Worm (Caenorhabditis elegans) whole organism, L4 larva: Measurements from ENCODE around the gene F57C7.4.

ENCODE experiments used
- F10B5.3 ChIP-seq: sonication (generic microtip); optimal IDR thresholded peaks from 2 replicates; lab custom pipeline; 2016; ENCODE audit warnings: mild to moderate bottlenecking, missing genetic modification characterization, missing compliant biosample characterization
- F26F4.8 ChIP-seq: fragments of 200-800 bp; sonication (Bioruptor generic); conservative IDR thresholded peaks from 2 replicates; pipeline ENCODE4 v1.3.6; 2022; ENCODE audit warnings: missing genetic modification characterization, missing compliant biosample characterization
- F44E2.7 ChIP-seq: fragments of 200-800 bp; sonication (Bioruptor generic); IDR thresholded peaks from 2 replicates; pipeline ENCODE4 v2.1.2; 2022; ENCODE audit warnings: missing genetic modification characterization, missing compliant biosample characterization
- R02D3.7 ChIP-seq: fragments of 150-350 bp; sonication (generic microtip); optimal IDR thresholded peaks from 3 replicates; lab custom pipeline; 2014; ENCODE audit warnings: missing biosample characterization, missing genetic modification characterization
- Y5F2A.4 ChIP-seq: fragments of 200-800 bp; sonication (Bioruptor generic); optimal IDR thresholded peaks from 2 replicates; lab custom pipeline; 2018; ENCODE audit warnings: mild to moderate bottlenecking, missing genetic modification characterization, missing compliant biosample characterization
- ZK337.2 ChIP-seq: fragments of 200-800 bp; sonication (Bioruptor generic); IDR thresholded peaks from 2 replicates; pipeline ENCODE4 v1.3.6; 2022; ENCODE audit warnings: missing genetic modification reagents, missing genetic modification characterization, missing compliant biosample characterization
- aha-1 ChIP-seq: fragments of 150-350 bp; peaks from one replicate; lab custom pipeline; 2014; ENCODE audit warnings: missing biosample characterization, missing genetic modification characterization
- arid-1 ChIP-seq: fragments of 200-800 bp; sonication (Bioruptor generic); conservative IDR thresholded peaks from 2 replicates; pipeline ENCODE4 v1.3.6; 2022; ENCODE audit warnings: missing genetic modification reagents, missing genetic modification characterization, missing compliant biosample characterization
- ceh-32 ChIP-seq: sonication (generic microtip); optimal IDR thresholded peaks from 2 replicates; lab custom pipeline; 2016; ENCODE audit warnings: mild to moderate bottlenecking, missing genetic modification characterization, missing compliant biosample characterization; ENCODE audit not compliant: poor library complexity
- ceh-62 ChIP-seq: sonication (generic microtip); optimal IDR thresholded peaks from 2 replicates; lab custom pipeline; 2017; ENCODE audit warnings: missing biosample characterization, missing genetic modification characterization
- ceh-82 ChIP-seq: sonication (generic microtip); optimal IDR thresholded peaks from 2 replicates; lab custom pipeline; 2017; ENCODE audit warnings: missing biosample characterization, missing genetic modification characterization
- ctbp-1 ChIP-seq: fragments of 200-800 bp; sonication (Bioruptor generic); IDR thresholded peaks from 2 replicates; pipeline ENCODE4 v1.3.6; 2022; ENCODE audit warnings: missing genetic modification reagents, missing genetic modification characterization, missing compliant biosample characterization
- daf-16 ChIP-seq, 3 experiments: sonication (generic microtip); optimal IDR thresholded peaks; 2 replicates each; lab custom pipeline; 2016 to 2017; ENCODE audit warnings: missing genetic modification characterization in 3 of 3, missing genetic modification reagents in 3 of 3, mild to moderate bottlenecking in 2 of 3, missing compliant biosample characterization in 2 of 3, missing biosample characterization in 1 of 3, moderate library complexity in 1 of 3
- daf-19 ChIP-seq: fragments of 200-800 bp; sonication (Bioruptor generic); conservative IDR thresholded peaks from 2 replicates; pipeline ENCODE4 v1.3.6; 2022; ENCODE audit warnings: missing genetic modification characterization, missing compliant biosample characterization
- dmd-8 ChIP-seq: fragments of 200-800 bp; sonication (Bioruptor generic); IDR thresholded peaks from 2 replicates; pipeline ENCODE4 v1.3.6; 2022; ENCODE audit warnings: missing genetic modification characterization, missing compliant biosample characterization
- dmd-9 ChIP-seq: fragments of 200-800 bp; sonication (Bioruptor generic); IDR thresholded peaks from 2 replicates; pipeline ENCODE4 v1.3.6; 2022; ENCODE audit warnings: missing genetic modification reagents, missing genetic modification characterization, missing compliant biosample characterization
- dve-1 ChIP-seq: sonication (generic microtip); optimal IDR thresholded peaks from 2 replicates; lab custom pipeline; 2017; ENCODE audit warnings: antibody characterized with exemption, mild to moderate bottlenecking, missing genetic modification characterization, missing compliant biosample characterization; ENCODE audit not compliant: insufficient read depth
- fos-1 ChIP-seq: fragments of 150-350 bp; optimal IDR thresholded peaks from 2 replicates; lab custom pipeline; 2014; ENCODE audit warnings: missing biosample characterization, missing genetic modification characterization
- hif-1 ChIP-seq, 2 experiments: sonication (generic microtip); optimal IDR thresholded peaks; 2 replicates each; lab custom pipeline; 2016 to 2017; ENCODE audit warnings: missing compliant biosample characterization in 2 of 2, missing genetic modification characterization in 2 of 2, missing genetic modification reagents in 2 of 2, missing genotype in 2 of 2, mild to moderate bottlenecking in 1 of 2
- hlh-11 ChIP-seq: fragments of 200-800 bp; sonication (Bioruptor generic); optimal IDR thresholded peaks from 2 replicates; lab custom pipeline; 2018; ENCODE audit warnings: mild to moderate bottlenecking, missing genetic modification characterization, missing compliant biosample characterization
- hlh-30 ChIP-seq: sonication (generic microtip); optimal IDR thresholded peaks from 2 replicates; lab custom pipeline; 2017; ENCODE audit warnings: antibody characterized with exemption, mild to moderate bottlenecking, missing genetic modification characterization, missing compliant biosample characterization; ENCODE audit not compliant: insufficient read depth
- jun-1 ChIP-seq: fragments of 150-350 bp; optimal IDR thresholded peaks from 2 replicates; lab custom pipeline; 2014; ENCODE audit warnings: missing biosample characterization, missing genetic modification reagents, missing genetic modification characterization
- lim-7 ChIP-seq: fragments of 200-800 bp; sonication (Bioruptor generic); IDR thresholded peaks from 2 replicates; pipeline ENCODE4 v1.3.6; 2022; ENCODE audit warnings: missing genetic modification characterization, missing compliant biosample characterization
- lin-38 ChIP-seq: fragments of 200-800 bp; sonication (Bioruptor generic); IDR thresholded peaks from 2 replicates; pipeline ENCODE4 v1.3.6; 2022; ENCODE audit warnings: missing genetic modification reagents, missing genetic modification characterization, missing compliant biosample characterization
- mep-1 ChIP-seq: fragments of 150-350 bp; sonication (generic microtip); optimal IDR thresholded peaks from 3 replicates; lab custom pipeline; 2014; ENCODE audit warnings: missing biosample characterization, missing genetic modification characterization
- mes-2 ChIP-seq: sonication (generic microtip); optimal IDR thresholded peaks from 2 replicates; lab custom pipeline; 2016; ENCODE audit warnings: missing genotype, mild to moderate bottlenecking, missing genetic modification characterization, missing compliant biosample characterization; ENCODE audit not compliant: poor library complexity, severe bottlenecking
- nhr-25 ChIP-seq: sonication (generic microtip); optimal IDR thresholded peaks from 2 replicates; lab custom pipeline; 2017; ENCODE audit warnings: missing genetic modification characterization, mild to moderate bottlenecking, missing compliant biosample characterization, antibody characterized with exemption, moderate library complexity, borderline replicate concordance; ENCODE audit not compliant: insufficient read depth
- nhr-28 ChIP-seq: fragments of 150-350 bp; optimal IDR thresholded peaks from 2 replicates; lab custom pipeline; 2014; ENCODE audit warnings: missing biosample characterization, missing genetic modification characterization
- php-3 ChIP-seq: fragments of 200-800 bp; sonication (Bioruptor generic); IDR thresholded peaks from 2 replicates; pipeline ENCODE4 v1.3.6; 2022; ENCODE audit warnings: missing genetic modification reagents, missing genetic modification characterization, missing compliant biosample characterization
- pqm-1 ChIP-seq: sonication (generic microtip); optimal IDR thresholded peaks from 2 replicates; lab custom pipeline; 2017; ENCODE audit warnings: missing biosample characterization, missing genetic modification characterization
- rbr-2 ChIP-seq: sonication (generic microtip); optimal IDR thresholded peaks from 2 replicates; lab custom pipeline; 2016; ENCODE audit warnings: missing genotype, missing genetic modification characterization, missing compliant biosample characterization
- skn-1 ChIP-seq: fragments of 150-350 bp; optimal IDR thresholded peaks from 2 replicates; lab custom pipeline; 2014; ENCODE audit warnings: missing biosample characterization, missing genetic modification characterization
- spr-1 ChIP-seq: sonication (generic microtip); optimal IDR thresholded peaks from 2 replicates; lab custom pipeline; 2016; ENCODE audit warnings: mild to moderate bottlenecking, missing genetic modification characterization, missing compliant biosample characterization
- zfp-2 ChIP-seq: sonication (generic microtip); optimal IDR thresholded peaks from 2 replicates; lab custom pipeline; 2016; ENCODE audit warnings: mild to moderate bottlenecking, missing genetic modification characterization, missing compliant biosample characterization
- ztf-11 ChIP-seq: fragments of 150-350 bp; optimal IDR thresholded peaks from 2 replicates; lab custom pipeline; 2014; ENCODE audit warnings: missing biosample characterization, missing genetic modification characterization

F57C7.4 gene

ce11 chrX:10637048-10637928 is 47.9 kb upstream of the F57C7.4 start (continued):
- TF ChIP-seq ceh-82 (tag; lab: Kevin White, UChicago) (no peak), mes-2 (peak; percentile 55), ceh-62 (tag; lab: Kevin White, UChicago) (no peak), ceh-32 (peak; percentile 73), R02D3.7 (tag; lab: Kevin White, UChicago) (no peak), F10B5.3 (tag; lab: Kevin White, UChicago) (no peak), skn-1 (tag; lab: Kevin White, UChicago) (no peak), jun-1 (tag; lab: Kevin White, UChicago) (no peak), dmd-9 (GFP tag; lab: Robert Waterston, UW) (no peak), ztf-11 (tag; lab: Kevin White, UChicago) (no peak), zfp-2 (tag; lab: Kevin White, UChicago) (no peak), lin-38 (GFP tag; lab: Robert Waterston, UW) (peak; percentile 54), daf-16 (GFP tag; optimal IDR thresholded peaks at IDR 0.05; lab: Kevin White, UChicago) (peak; percentile 47 to 81), daf-16 (tag; optimal IDR thresholded peaks at IDR 0.05; lab: Kevin White, UChicago) (peak; percentile 60), lim-7 (GFP tag; lab: Robert Waterston, UW) (peak; percentile 62; the same call in 1 of the 2 replicates), nhr-25 (tag; lab: Kevin White, UChicago) (peak; percentile 22), pqm-1 (tag; lab: Kevin White, UChicago) (peak; percentile 64), ZK337.2 (GFP tag; lab: Robert Waterston, UW) (no peak), F26F4.8 (GFP tag; lab: Robert Waterston, UW) (no peak), Y5F2A.4 (GFP tag; lab: Kevin White, UChicago) (no peak), hlh-11 (tag; lab: Kevin White, UChicago) (peak; percentile 96), ctbp-1 (GFP tag; lab: Robert Waterston, UW) (peak; percentile 88), hlh-30 (tag; lab: Kevin White, UChicago) (peak; percentile 84)

DNA sequence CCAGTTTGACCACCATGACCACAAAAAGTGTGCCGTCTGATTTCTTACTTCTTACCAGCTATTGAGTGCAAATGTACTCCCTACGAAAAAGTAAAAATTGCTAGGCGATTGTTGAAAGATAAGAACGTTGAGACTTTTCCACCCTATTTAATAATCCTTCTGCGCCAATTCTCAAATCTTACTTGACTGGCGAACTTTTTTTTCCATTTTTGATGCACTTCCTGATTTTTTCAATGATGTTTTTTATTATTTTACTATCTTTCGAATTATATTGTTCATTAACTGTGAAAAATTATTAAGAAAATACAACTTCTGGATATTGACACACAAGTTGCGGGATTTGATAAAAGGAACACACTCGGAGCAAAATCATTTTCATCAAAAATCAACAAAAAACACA is 46.2 kb upstream of the F57C7.4 start, which contains the start of gene daf-12:
TSS of gene daf-12 (plus strand) at position 301 of the 400 bp plus-strand sequence.
- TF ChIP-seq hif-1 (tag; optimal IDR thresholded peaks at IDR 0.05; lab: Kevin White, UChicago): no peak

- no peak for TF ChIP-seq jun-1 (tag; lab: Kevin White, UChicago)
- TF ChIP-seq daf-19: no peak
- no peak for TF ChIP-seq fos-1 (tag; lab: Kevin White, UChicago)
- TF ChIP-seq spr-1 (tag; lab: Kevin White, UChicago): no peak
- TF ChIP-seq ztf-11 (tag; lab: Kevin White, UChicago): no peak
- peak; percentile 30 for TF ChIP-seq nhr-28 (tag; lab: Kevin White, UChicago)
- peak; percentile 46 for TF ChIP-seq hlh-11 (tag; lab: Kevin White, UChicago)
- no peak for TF ChIP-seq daf-16 (GFP tag; optimal IDR thresholded peaks at IDR 0.05; lab: Kevin White, UChicago)
- TF ChIP-seq daf-16 (tag; optimal IDR thresholded peaks at IDR 0.05; lab: Kevin White, UChicago): peak; percentile 96
- peak; percentile 77 for TF ChIP-seq aha-1
- TF ChIP-seq hif-1 (tag; optimal IDR thresholded peaks at IDR 0.05; lab: Kevin White, UChicago): no peak
- no peak for TF ChIP-seq mep-1
- TF ChIP-seq F44E2.7 (GFP tag; lab: Robert Waterston, UW): no peak
- TF ChIP-seq dmd-8 (GFP tag; lab: Robert Waterston, UW): no peak
- TF ChIP-seq arid-1 (GFP tag; lab: Robert Waterston, UW): no peak
- peak; percentile 86 for TF ChIP-seq php-3 (GFP tag; lab: Robert Waterston, UW)
- peak; percentile 54 for TF ChIP-seq dve-1 (tag; lab: Kevin White, UChicago)
- TF ChIP-seq rbr-2 (tag; lab: Kevin White, UChicago): no peak
These were observed 42.5 kb upstream of the F57C7.4 start for ce11 chrX:10631873-10632272.
